Fruit fly (Drosophila melanogaster) Kc167 (cell line): ENCODE measurements around the gene TfIIA-S.

Source experiments
- h ChIP-seq: fragments of >200 bp; optimal IDR thresholded peaks from 3 replicates; lab custom pipeline; 2018; ENCODE audit warnings: missing external identifiers
- psq ChIP-seq: fragments of >200 bp; optimal IDR thresholded peaks from 2 replicates; lab custom pipeline; 2017; ENCODE audit warnings: missing external identifiers

DNA sequence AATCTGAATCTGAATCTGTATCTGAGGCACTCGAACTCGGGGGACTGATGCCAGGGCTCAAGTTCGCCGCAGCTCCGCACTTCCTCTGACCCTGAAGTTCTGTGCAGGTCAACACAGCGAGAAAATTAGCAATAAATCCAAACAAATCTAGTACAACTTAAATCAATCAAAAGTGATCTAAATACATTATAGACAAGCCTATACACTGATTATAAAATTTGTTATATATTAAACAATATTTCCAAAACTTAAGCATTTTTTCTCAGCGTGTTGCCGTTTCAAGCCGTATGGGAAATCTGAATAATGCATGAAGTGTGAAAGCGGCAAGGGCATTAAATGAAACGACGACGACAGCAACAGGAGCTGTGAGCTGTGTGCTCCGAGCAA, 24.2 kb upstream of the TfIIA-S start:
- TF ChIP-seq h (lab: Kevin White, UChicago) = no peak
- TF ChIP-seq psq = no peak
